Worm (Caenorhabditis elegans) whole organism, mixed stage, embryonic: ENCODE data around the gene zag-1.

Experiments used
- M03D4.4 ChIP-seq: sonication (generic microtip); optimal IDR thresholded peaks from 2 replicates; lab custom pipeline; 2017; ENCODE audit warnings: mild to moderate bottlenecking, missing genetic modification characterization, missing compliant biosample characterization
- bed-3 ChIP-seq: fragments of 200-800 bp; sonication (Bioruptor generic); optimal IDR thresholded peaks from 3 replicates; lab custom pipeline; 2018; ENCODE audit warnings: mild to moderate bottlenecking, missing genetic modification characterization, moderate library complexity, missing compliant biosample characterization
- blmp-1 ChIP-seq: fragments of 150-350 bp; optimal IDR thresholded peaks from 2 replicates; lab custom pipeline; 2014; ENCODE audit warnings: missing biosample characterization, missing genetic modification characterization
- ceh-39 ChIP-seq: fragments of 150-350 bp; optimal IDR thresholded peaks from 2 replicates; lab custom pipeline; 2014; ENCODE audit warnings: missing biosample characterization, missing genetic modification characterization
- ceh-43 ChIP-seq: fragments of 200-800 bp; sonication (Bioruptor generic); optimal IDR thresholded peaks from 2 replicates; lab custom pipeline; 2018; ENCODE audit warnings: mild to moderate bottlenecking, missing genetic modification characterization, moderate library complexity, missing compliant biosample characterization
- ceh-83 ChIP-seq: fragments of 200-800 bp; sonication (Bioruptor generic); optimal IDR thresholded peaks from 2 replicates; lab custom pipeline; 2018; ENCODE audit warnings: mild to moderate bottlenecking, missing genetic modification characterization, missing compliant biosample characterization
- ces-1 ChIP-seq: fragments of 150-350 bp; optimal IDR thresholded peaks from 2 replicates; lab custom pipeline; 2014; ENCODE audit warnings: missing biosample characterization, missing genetic modification reagents, missing genetic modification characterization
- cnd-1 ChIP-seq: fragments of 200-800 bp; sonication (Bioruptor generic); optimal IDR thresholded peaks from 2 replicates; lab custom pipeline; 2018; ENCODE audit warnings: mild to moderate bottlenecking, missing genetic modification characterization, missing compliant biosample characterization
- drap-1 ChIP-seq: fragments of 200-800 bp; sonication (Bioruptor generic); optimal IDR thresholded peaks from 3 replicates; lab custom pipeline; 2018; ENCODE audit warnings: mild to moderate bottlenecking, missing genetic modification characterization, missing compliant biosample characterization
- elt-1 ChIP-seq: sonication (generic microtip); optimal IDR thresholded peaks from 2 replicates; lab custom pipeline; 2017; ENCODE audit warnings: missing genetic modification characterization, mild to moderate bottlenecking, missing compliant biosample characterization, antibody characterized with exemption, moderate library complexity, borderline replicate concordance; ENCODE audit not compliant: insufficient read depth
- elt-3 ChIP-seq: fragments of 150-350 bp; optimal IDR thresholded peaks from 2 replicates; lab custom pipeline; 2014; ENCODE audit warnings: missing biosample characterization, missing genetic modification characterization
- flh-1 ChIP-seq: fragments of 200-800 bp; sonication (Bioruptor generic); optimal IDR thresholded peaks from 2 replicates; lab custom pipeline; 2018; ENCODE audit warnings: mild to moderate bottlenecking, missing genetic modification characterization, moderate library complexity, missing compliant biosample characterization
- ham-2 ChIP-seq: fragments of 200-800 bp; sonication (Bioruptor generic); optimal IDR thresholded peaks from 2 replicates; lab custom pipeline; 2018; ENCODE audit warnings: mild to moderate bottlenecking, missing genetic modification characterization, missing compliant biosample characterization
- hlh-1 ChIP-seq: fragments of 150-350 bp; optimal IDR thresholded peaks from 2 replicates; lab custom pipeline; 2014; ENCODE audit warnings: missing biosample characterization, missing genetic modification reagents, missing genetic modification characterization
- lin-13 ChIP-seq: fragments of 150-350 bp; optimal IDR thresholded peaks from 2 replicates; lab custom pipeline; 2014; ENCODE audit warnings: missing biosample characterization, missing genetic modification characterization
- lin-32 ChIP-seq: fragments of 200-800 bp; sonication (Bioruptor generic); optimal IDR thresholded peaks from 2 replicates; lab custom pipeline; 2018; ENCODE audit warnings: mild to moderate bottlenecking, missing genetic modification characterization, missing compliant biosample characterization
- lsy-2 ChIP-seq: fragments of 150-350 bp; optimal IDR thresholded peaks from 2 replicates; lab custom pipeline; 2014; ENCODE audit warnings: missing biosample characterization, missing genetic modification characterization
- mab-5 ChIP-seq: fragments of 150-350 bp; optimal IDR thresholded peaks from 2 replicates; lab custom pipeline; 2014; ENCODE audit warnings: missing biosample characterization, missing genetic modification characterization
- mep-1 ChIP-seq: fragments of 150-350 bp; optimal IDR thresholded peaks from 2 replicates; lab custom pipeline; 2017; ENCODE audit warnings: missing biosample characterization, missing genetic modification reagents, missing genetic modification characterization, inconsistent platforms
- mls-2 ChIP-seq: sonication (generic microtip); optimal IDR thresholded peaks from 2 replicates; lab custom pipeline; 2016; ENCODE audit warnings: mild to moderate bottlenecking, missing genetic modification characterization, moderate library complexity, missing compliant biosample characterization
- nhr-12 ChIP-seq: fragments of 150-350 bp; optimal IDR thresholded peaks from 2 replicates; lab custom pipeline; 2014; ENCODE audit warnings: missing biosample characterization, missing genetic modification characterization
- nhr-2 ChIP-seq: fragments of 150-350 bp; optimal IDR thresholded peaks from 2 replicates; lab custom pipeline; 2014; ENCODE audit warnings: missing biosample characterization, missing genetic modification characterization
- nhr-237 ChIP-seq: fragments of 150-350 bp; optimal IDR thresholded peaks from 2 replicates; lab custom pipeline; 2014; ENCODE audit warnings: missing biosample characterization, missing genetic modification characterization
- nhr-28 ChIP-seq: fragments of 150-350 bp; optimal IDR thresholded peaks from 2 replicates; lab custom pipeline; 2014; ENCODE audit warnings: missing biosample characterization, missing genetic modification characterization
- nhr-76 ChIP-seq: sonication (generic microtip); optimal IDR thresholded peaks from 2 replicates; lab custom pipeline; 2017; ENCODE audit warnings: missing biosample characterization, missing genetic modification characterization
- pha-4 ChIP-seq: fragments of 150-350 bp; optimal IDR thresholded peaks from 2 replicates; lab custom pipeline; 2018; ENCODE audit warnings: missing biosample characterization, missing genetic modification reagents, missing genetic modification characterization
- sem-2 ChIP-seq: fragments of 200-800 bp; sonication (Bioruptor generic); optimal IDR thresholded peaks from 2 replicates; lab custom pipeline; 2018; ENCODE audit warnings: mild to moderate bottlenecking, missing genetic modification characterization, missing compliant biosample characterization
- snpc-4 ChIP-seq: fragments of 150-350 bp; optimal IDR thresholded peaks from 2 replicates; lab custom pipeline; 2014; ENCODE audit warnings: missing biosample characterization, missing genetic modification characterization
- sptf-1 ChIP-seq: sonication (generic microtip); optimal IDR thresholded peaks from 2 replicates; lab custom pipeline; 2017; ENCODE audit warnings: mild to moderate bottlenecking, missing genetic modification characterization, moderate library complexity, missing compliant biosample characterization
- tbx-8 ChIP-seq: fragments of 200-800 bp; sonication (Bioruptor generic); optimal IDR thresholded peaks from 2 replicates; lab custom pipeline; 2018; ENCODE audit warnings: mild to moderate bottlenecking, missing genetic modification characterization, moderate library complexity, missing compliant biosample characterization
- unc-120 ChIP-seq: sonication (generic microtip); optimal IDR thresholded peaks from 2 replicates; lab custom pipeline; 2017; ENCODE audit warnings: missing genetic modification characterization, missing compliant biosample characterization; ENCODE audit not compliant: poor library complexity, severe bottlenecking
- unc-39 ChIP-seq: fragments of 150-350 bp; optimal IDR thresholded peaks from 2 replicates; lab custom pipeline; 2014; ENCODE audit warnings: missing biosample characterization, missing genetic modification characterization
- unc-62 ChIP-seq: fragments of 150-350 bp; optimal IDR thresholded peaks from 2 replicates; lab custom pipeline; 2014; ENCODE audit warnings: missing biosample characterization, missing genetic modification reagents, missing genetic modification characterization
- zip-8 ChIP-seq: fragments of 150-350 bp; optimal IDR thresholded peaks from 2 replicates; lab custom pipeline; 2014; ENCODE audit warnings: missing biosample characterization, missing genetic modification characterization
- ztf-11 ChIP-seq: fragments of 150-350 bp; optimal IDR thresholded peaks from 2 replicates; lab custom pipeline; 2014; ENCODE audit warnings: missing biosample characterization, missing genetic modification characterization

zag-1 gene

ce11 chrIV:3819278-3819777, 36.3 kb upstream of the zag-1 start, which contains the start of gene bris-1:
Gene bris-1, minus strand, starts transcription at chrIV:3819328.
- TF ChIP-seq M03D4.4 (tag; lab: Kevin White, UChicago), result no peak
- no peak for TF ChIP-seq hlh-1
- TF ChIP-seq mls-2 (tag; lab: Kevin White, UChicago), result no peak
- TF ChIP-seq unc-39 (tag; lab: Kevin White, UChicago), result no peak
- TF ChIP-seq drap-1 (GFP tag; lab: Kevin White, UChicago), result no peak
- no peak for TF ChIP-seq mab-5 (tag; lab: Kevin White, UChicago)
- no peak for TF ChIP-seq tbx-8 (GFP tag; lab: Kevin White, UChicago)
- TF ChIP-seq ham-2 (GFP tag; lab: Kevin White, UChicago), result no peak
- TF ChIP-seq elt-3 (tag; lab: Kevin White, UChicago), result no peak
- TF ChIP-seq elt-1, result no peak
- TF ChIP-seq lin-32 (GFP tag; lab: Kevin White, UChicago), result no peak

- TF ChIP-seq ceh-43 (GFP tag; lab: Kevin White, UChicago) (no peak), ces-1 (peak; percentile 2), sem-2 (GFP tag; lab: Kevin White, UChicago) (no peak), unc-120 (tag; lab: Kevin White, UChicago) (no peak), drap-1 (GFP tag; lab: Kevin White, UChicago) (no peak), ham-2 (GFP tag; lab: Kevin White, UChicago) (no peak), zip-8 (tag; lab: Kevin White, UChicago) (no peak), nhr-76 (no peak)
These were observed 35.5 kb upstream of the zag-1 start for ce11 chrIV:3820133-3820532.

ce11 chrIV:3821554-3821953, 34.1 kb upstream of the zag-1 start:
- TF ChIP-seq elt-3 (tag; lab: Kevin White, UChicago) (no peak), nhr-12 (tag; lab: Kevin White, UChicago) (no peak), lsy-2 (tag; lab: Kevin White, UChicago) (no peak), M03D4.4 (tag; lab: Kevin White, UChicago) (no peak), sptf-1 (no peak), bed-3 (GFP tag; lab: Kevin White, UChicago) (no peak), unc-39 (tag; lab: Kevin White, UChicago) (no peak), sem-2 (GFP tag; lab: Kevin White, UChicago) (no peak), cnd-1 (tag; lab: Kevin White, UChicago) (no peak), hlh-1 (no peak), lin-32 (GFP tag; lab: Kevin White, UChicago) (no peak), tbx-8 (GFP tag; lab: Kevin White, UChicago) (no peak), snpc-4 (tag; lab: Kevin White, UChicago) (no peak), unc-62 (no peak), mep-1 (no peak)
- TF ChIP-seq, all 35 proteins: peak for 0

DNA sequence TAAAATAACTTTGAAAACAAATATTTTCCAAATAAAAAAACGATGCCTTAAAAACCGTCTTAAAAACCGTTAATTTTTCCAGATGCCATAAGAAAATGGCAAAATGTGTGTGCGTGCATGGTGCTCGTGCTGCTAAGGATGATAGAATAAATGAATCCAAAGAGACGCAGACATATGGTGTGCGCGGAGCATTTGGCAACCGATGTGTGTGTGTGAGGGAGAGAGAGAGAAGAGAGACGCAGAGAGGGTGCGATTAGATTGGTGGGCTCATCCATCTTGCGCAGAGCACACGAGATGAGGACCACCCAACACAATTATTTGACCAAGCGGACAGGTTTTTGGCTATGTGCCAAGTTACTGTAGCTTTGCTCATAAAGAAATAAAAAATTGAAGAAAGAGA, 30.9 kb upstream of the zag-1 start:
- TF ChIP-seq bed-3 (GFP tag; lab: Kevin White, UChicago) (no peak), flh-1 (GFP tag; lab: Kevin White, UChicago) (no peak), pha-4 (peak; percentile 60), mab-5 (tag; lab: Kevin White, UChicago) (no peak), nhr-28 (tag; lab: Kevin White, UChicago) (no peak), unc-62 (peak; percentile 39), elt-3 (tag; lab: Kevin White, UChicago) (no peak), nhr-2 (peak; percentile 45), lin-32 (GFP tag; lab: Kevin White, UChicago) (peak; percentile 40), elt-1 (no peak), lsy-2 (tag; lab: Kevin White, UChicago) (no peak), tbx-8 (GFP tag; lab: Kevin White, UChicago) (no peak), ztf-11 (tag; lab: Kevin White, UChicago) (no peak), snpc-4 (tag; lab: Kevin White, UChicago) (no peak), nhr-12 (tag; lab: Kevin White, UChicago) (no peak), sem-2 (GFP tag; lab: Kevin White, UChicago) (no peak), ceh-39 (tag; lab: Kevin White, UChicago) (peak; percentile 48), ham-2 (GFP tag; lab: Kevin White, UChicago) (no peak), blmp-1 (no peak), mls-2 (tag; lab: Kevin White, UChicago) (peak; percentile 54), nhr-237 (tag; lab: Kevin White, UChicago) (peak; percentile 9), ces-1 (peak; percentile 96), cnd-1 (tag; lab: Kevin White, UChicago) (no peak), ceh-83 (GFP tag; lab: Kevin White, UChicago) (no peak), drap-1 (GFP tag; lab: Kevin White, UChicago) (no peak), unc-120 (tag; lab: Kevin White, UChicago) (peak; percentile 50), nhr-76 (no peak), M03D4.4 (tag; lab: Kevin White, UChicago) (peak; percentile 16), lin-13 (tag; lab: Kevin White, UChicago) (peak; percentile 52), sptf-1 (peak; percentile 40), zip-8 (tag; lab: Kevin White, UChicago) (no peak), mep-1 (peak; percentile 25), hlh-1 (peak; percentile 53), ceh-43 (GFP tag; lab: Kevin White, UChicago) (no peak), unc-39 (tag; lab: Kevin White, UChicago) (no peak)
